Fruit fly (Drosophila melanogaster) whole organism, adult: ENCODE measurements around the gene TBC1D5.

Source experiments
- CG11617 ChIP-seq: fragments of 200-800 bp; sonication (Bioruptor generic); optimal IDR thresholded peaks from 2 replicates; lab custom pipeline; 2017; ENCODE audit warnings: mild to moderate bottlenecking, missing biosample characterization, missing genetic modification reagents, missing genetic modification characterization
- Crg-1 ChIP-seq: fragments of 200-800 bp; sonication (Bioruptor generic); optimal IDR thresholded peaks from 2 replicates; lab custom pipeline; 2016; ENCODE audit warnings: missing biosample characterization, missing genetic modification characterization
- ovo ChIP-seq: fragments of 200-800 bp; sonication (Bioruptor generic); optimal IDR thresholded peaks from 2 replicates; lab custom pipeline; 2016; ENCODE audit warnings: missing biosample characterization, missing genetic modification characterization

DNA sequence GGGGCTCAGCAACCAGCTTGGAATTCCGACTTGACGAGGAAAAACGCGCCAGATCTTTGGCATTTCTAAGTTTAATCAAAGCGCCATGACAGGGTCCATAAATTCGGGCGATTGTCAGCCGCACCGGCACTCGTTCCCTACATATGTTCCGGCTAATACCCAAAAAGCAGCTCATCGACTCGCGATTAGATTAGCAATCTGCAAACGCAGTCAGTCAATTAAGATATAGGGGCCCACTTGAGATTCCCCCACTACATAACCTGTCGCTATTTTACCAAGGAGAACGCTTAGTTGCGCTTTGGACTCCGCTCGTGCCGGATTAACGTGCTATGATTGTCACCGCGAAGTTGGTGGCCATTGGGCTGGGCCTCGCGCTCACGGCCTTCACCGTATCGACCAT lies 22.6 kb upstream of the TBC1D5 start, which contains the start of gene CG8773:
- no peak for TF ChIP-seq CG11617 (GFP tag; lab: Kevin White, UChicago)
- no peak for TF ChIP-seq ovo (GFP tag; lab: Kevin White, UChicago)
- no peak for TF ChIP-seq Crg-1 (GFP tag; lab: Kevin White, UChicago)
